Worm (Caenorhabditis elegans) whole organism, late embryonic: Measurements from ENCODE around the gene cif-1.
"Not testable (repeated sequence)": the region's sequence is repeated elsewhere in the genome, so short reads cannot be mapped to it uniquely, and the experiment has no call there.

Source experiments
- C08G9.2 ChIP-seq: sonication (generic microtip); optimal IDR thresholded peaks from 2 replicates; lab custom pipeline; 2016; ENCODE audit warnings: mild to moderate bottlenecking, missing genetic modification characterization, moderate library complexity, missing compliant biosample characterization
- F13H6.1 ChIP-seq: sonication (generic microtip); optimal IDR thresholded peaks from 2 replicates; lab custom pipeline; 2016; ENCODE audit warnings: missing genetic modification characterization, missing compliant biosample characterization
- T23F11.4 ChIP-seq: fragments of 200-800 bp; sonication (Bioruptor generic); optimal IDR thresholded peaks from 2 replicates; lab custom pipeline; 2018; ENCODE audit warnings: mild to moderate bottlenecking, missing genetic modification characterization, missing compliant biosample characterization
- ceh-14 ChIP-seq: sonication (generic microtip); optimal IDR thresholded peaks from 2 replicates; lab custom pipeline; 2016; ENCODE audit warnings: missing genotype, missing genetic modification characterization, missing compliant biosample characterization
- ceh-18 ChIP-seq: sonication (generic microtip); optimal IDR thresholded peaks from 2 replicates; lab custom pipeline; 2016; ENCODE audit warnings: missing genetic modification characterization, missing compliant biosample characterization
- ceh-2 ChIP-seq: sonication (generic microtip); optimal IDR thresholded peaks from 2 replicates; lab custom pipeline; 2016; ENCODE audit warnings: missing genotype, missing genetic modification characterization, missing compliant biosample characterization
- ceh-24 ChIP-seq: sonication (generic microtip); optimal IDR thresholded peaks from 2 replicates; lab custom pipeline; 2016; ENCODE audit warnings: mild to moderate bottlenecking, missing genetic modification characterization, missing compliant biosample characterization
- ceh-30 ChIP-seq: fragments of 150-350 bp; optimal IDR thresholded peaks from 2 replicates; lab custom pipeline; 2014; ENCODE audit warnings: missing biosample characterization, missing genetic modification characterization
- ceh-31 ChIP-seq: sonication (generic microtip); optimal IDR thresholded peaks from 2 replicates; lab custom pipeline; 2016; ENCODE audit warnings: missing genetic modification characterization, missing compliant biosample characterization
- ceh-34 ChIP-seq: sonication (generic microtip); optimal IDR thresholded peaks from 2 replicates; lab custom pipeline; 2016; ENCODE audit warnings: mild to moderate bottlenecking, missing genetic modification characterization, missing compliant biosample characterization
- ceh-45 ChIP-seq: fragments of 200-800 bp; sonication (Bioruptor generic); IDR thresholded peaks from 2 replicates; pipeline ENCODE4 v1.3.6; 2022; ENCODE audit warnings: missing genetic modification reagents, missing genetic modification characterization, missing compliant biosample characterization
- ceh-6 ChIP-seq: fragments of 200-800 bp; sonication (Bioruptor generic); optimal IDR thresholded peaks from 2 replicates; lab custom pipeline; 2018; ENCODE audit warnings: mild to moderate bottlenecking, missing genetic modification characterization, missing compliant biosample characterization
- elt-2 ChIP-seq: sonication (generic microtip); optimal IDR thresholded peaks from 2 replicates; lab custom pipeline; 2016; ENCODE audit warnings: missing genetic modification reagents, missing genetic modification characterization, missing compliant biosample characterization
- elt-4 ChIP-seq: sonication (generic microtip); optimal IDR thresholded peaks from 2 replicates; lab custom pipeline; 2016; ENCODE audit warnings: missing genetic modification characterization, missing compliant biosample characterization
- ets-4 ChIP-seq: sonication (generic microtip); optimal IDR thresholded peaks from 2 replicates; lab custom pipeline; 2016; ENCODE audit warnings: missing genetic modification characterization, missing compliant biosample characterization
- fax-1 ChIP-seq: sonication (generic microtip); optimal IDR thresholded peaks from 2 replicates; lab custom pipeline; 2016; ENCODE audit warnings: missing genotype, missing genetic modification characterization, missing compliant biosample characterization
- hlh-6 ChIP-seq: sonication (generic microtip); optimal IDR thresholded peaks from 2 replicates; lab custom pipeline; 2016; ENCODE audit warnings: missing genotype, missing genetic modification characterization, missing compliant biosample characterization
- hlh-8 ChIP-seq: sonication (generic microtip); optimal IDR thresholded peaks from 2 replicates; lab custom pipeline; 2016; ENCODE audit warnings: missing genotype, missing genetic modification characterization, missing compliant biosample characterization
- lin-11 ChIP-seq: fragments of 200-800 bp; sonication (Bioruptor generic); optimal IDR thresholded peaks from 2 replicates; lab custom pipeline; 2018; ENCODE audit warnings: mild to moderate bottlenecking, missing genetic modification characterization, missing compliant biosample characterization
- madf-2 ChIP-seq: sonication (generic microtip); optimal IDR thresholded peaks from 2 replicates; lab custom pipeline; 2017; ENCODE audit warnings: missing genetic modification characterization, missing compliant biosample characterization
- nfya-1 ChIP-seq: sonication (generic microtip); optimal IDR thresholded peaks from 2 replicates; lab custom pipeline; 2017; ENCODE audit warnings: missing genetic modification characterization, mild to moderate bottlenecking, missing compliant biosample characterization, antibody characterized with exemption, moderate library complexity
- nhr-11 ChIP-seq: fragments of 150-350 bp; optimal IDR thresholded peaks from 2 replicates; lab custom pipeline; 2014; ENCODE audit warnings: missing biosample characterization, missing genetic modification characterization
- ref-2 ChIP-seq: sonication (generic microtip); optimal IDR thresholded peaks from 2 replicates; lab custom pipeline; 2016; ENCODE audit warnings: missing genetic modification characterization, missing compliant biosample characterization
- rnt-1 ChIP-seq: sonication (generic microtip); optimal IDR thresholded peaks from 2 replicates; lab custom pipeline; 2016; ENCODE audit warnings: missing genetic modification characterization, missing compliant biosample characterization
- sox-2 ChIP-seq: fragments of 200-800 bp; sonication (Bioruptor generic); IDR thresholded peaks from 2 replicates; pipeline ENCODE4 v1.3.6; 2022; ENCODE audit warnings: missing genetic modification reagents, missing genetic modification characterization, missing compliant biosample characterization
- sox-4 ChIP-seq: sonication (generic microtip); optimal IDR thresholded peaks from 2 replicates; lab custom pipeline; 2017; ENCODE audit warnings: mild to moderate bottlenecking, missing genetic modification characterization, inconsistent platforms, missing compliant biosample characterization
- tbx-2 ChIP-seq: sonication (generic microtip); optimal IDR thresholded peaks from 2 replicates; lab custom pipeline; 2016; ENCODE audit warnings: missing genetic modification characterization, missing compliant biosample characterization
- tbx-7 ChIP-seq: sonication (generic microtip); optimal IDR thresholded peaks from 2 replicates; lab custom pipeline; 2016; ENCODE audit warnings: missing genotype, missing genetic modification characterization, missing compliant biosample characterization
- unc-3 ChIP-seq, 2 experiments: fragments of 200-800 bp in 1 of 2; sonication (Bioruptor generic) in 1 of 2; sonication (generic microtip) in 1 of 2; conservative IDR thresholded peaks in 1 of 2; optimal IDR thresholded peaks in 1 of 2; 2 replicates each; pipeline versions ENCODE4 v1.3.6 to Lab custom; 2016 to 2022; ENCODE audit warnings: missing compliant biosample characterization in 2 of 2, missing genetic modification characterization in 2 of 2, missing genetic modification reagents in 1 of 2
- unc-42 ChIP-seq: sonication (generic microtip); optimal IDR thresholded peaks from 2 replicates; lab custom pipeline; 2016; ENCODE audit warnings: missing genotype, missing genetic modification characterization, missing compliant biosample characterization
- unc-55 ChIP-seq: sonication (generic microtip); optimal IDR thresholded peaks from 2 replicates; lab custom pipeline; 2017; ENCODE audit warnings: missing biosample characterization, missing genetic modification reagents, missing genetic modification characterization
- unc-86 ChIP-seq: sonication (generic microtip); optimal IDR thresholded peaks from 2 replicates; lab custom pipeline; 2016; ENCODE audit warnings: missing genetic modification characterization, missing compliant biosample characterization

Gene cif-1

DNA sequence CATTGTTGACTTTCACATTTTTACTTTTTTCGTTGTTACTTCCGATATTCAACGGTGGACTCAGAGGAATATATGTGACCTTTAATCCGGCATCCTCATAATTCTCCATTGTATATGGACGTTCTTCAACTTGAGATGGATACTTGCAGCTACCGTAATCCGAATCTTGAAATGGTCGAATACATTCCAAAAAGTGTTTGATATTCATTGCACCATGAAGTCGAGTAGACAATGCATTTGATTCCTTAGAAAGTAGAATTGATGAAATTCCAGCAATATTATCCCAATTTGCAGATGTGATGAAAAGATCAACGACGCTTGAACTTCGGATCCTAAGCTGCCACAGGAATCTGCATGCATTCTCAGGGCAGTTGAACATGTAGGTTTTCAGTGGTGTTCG is 31.9 kb upstream of the cif-1 start:
- TF ChIP-seq fax-1 (tag; lab: Kevin White, UChicago): no peak
- TF ChIP-seq F13H6.1: no peak
- no peak for TF ChIP-seq unc-55 (GFP tag; lab: Kevin White, UChicago)
- no peak for TF ChIP-seq sox-4 (tag; lab: Kevin White, UChicago)
- TF ChIP-seq ceh-30: no peak
- TF ChIP-seq ceh-6 (GFP tag; lab: Kevin White, UChicago): no peak
- no peak for TF ChIP-seq T23F11.4 (GFP tag; lab: Kevin White, UChicago)
- no peak for TF ChIP-seq unc-86
- no peak for TF ChIP-seq ref-2 (tag; lab: Kevin White, UChicago)
- TF ChIP-seq nhr-11 (tag; lab: Kevin White, UChicago): no peak
- TF ChIP-seq ceh-14 (tag; lab: Kevin White, UChicago): no peak
- no peak for TF ChIP-seq tbx-7 (tag; lab: Kevin White, UChicago)
- TF ChIP-seq elt-4 (tag; lab: Kevin White, UChicago): no peak
- TF ChIP-seq unc-42: no peak
- no peak for TF ChIP-seq lin-11
- no peak for TF ChIP-seq rnt-1 (tag; lab: Kevin White, UChicago)
- TF ChIP-seq tbx-2 (tag; lab: Kevin White, UChicago): no peak
- TF ChIP-seq ceh-2 (tag; lab: Kevin White, UChicago): no peak

DNA sequence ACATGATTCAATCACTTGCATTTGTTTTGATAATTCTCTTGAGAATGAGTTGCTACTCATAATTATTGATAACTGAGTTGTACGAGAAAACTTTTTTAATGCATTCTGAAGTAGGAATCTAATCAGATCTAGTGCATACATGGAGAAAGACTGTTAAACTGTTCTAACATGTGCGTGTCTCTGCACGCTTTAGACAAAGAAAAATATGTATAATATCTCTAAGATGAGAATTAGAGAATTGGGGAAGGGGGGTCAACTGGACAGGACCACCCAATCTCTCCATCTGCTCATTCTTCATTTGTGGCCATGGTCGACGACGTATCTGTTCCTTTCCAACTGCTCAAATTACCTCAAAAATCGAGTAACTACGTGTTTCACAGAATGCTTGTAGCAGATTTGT is 26.7 kb upstream of the cif-1 start, which contains the start of gene fbxb-78:
Gene fbxb-78, plus strand, starts transcription at position 301 of the 400 bp plus-strand sequence.
- TF ChIP-seq ceh-31: no peak
- no peak for TF ChIP-seq ets-4
- no peak for TF ChIP-seq C08G9.2 (tag; lab: Kevin White, UChicago)
- no peak for TF ChIP-seq ceh-24
- no peak for TF ChIP-seq hlh-8
- TF ChIP-seq ref-2 (tag; lab: Kevin White, UChicago): no peak
- TF ChIP-seq lin-11: no peak
- no peak for TF ChIP-seq hlh-6 (tag; lab: Kevin White, UChicago)

ce11 chrIV:4727935-4728334 is 17.4 kb upstream of the cif-1 start:
- TF ChIP-seq ceh-34 (tag; lab: Kevin White, UChicago) (peak; percentile 85), ceh-18 (peak; percentile 64), ceh-45 (GFP tag; lab: Robert Waterston, UW) (0 out of 2 replicates have a peak, but pooled peaks have one; percentile 56), F13H6.1 (peak; percentile 28), C08G9.2 (tag; lab: Kevin White, UChicago) (peak; percentile 55), unc-86 (peak; percentile 46), ceh-31 (peak; percentile 79), unc-42 (peak; percentile 58), ets-4 (peak; percentile 21), elt-2 (peak; percentile 37), sox-2 (GFP tag; lab: Robert Waterston, UW) (peak; percentile 13; the same call in 1 of the 2 replicates), unc-3 (GFP tag; conservative IDR thresholded peaks at IDR 0.05; lab: Robert Waterston, UW) (0 out of 2 replicates have a peak, but pooled peaks have one; percentile 36), unc-3 (tag; optimal IDR thresholded peaks at IDR 0.05; lab: Kevin White, UChicago) (peak; percentile 13), ref-2 (tag; lab: Kevin White, UChicago) (peak; percentile 83), tbx-2 (tag; lab: Kevin White, UChicago) (peak; percentile 65), madf-2 (tag; lab: Kevin White, UChicago) (peak; percentile 24), ceh-2 (tag; lab: Kevin White, UChicago) (peak; percentile 47), ceh-14 (tag; lab: Kevin White, UChicago) (peak; percentile 87), nfya-1 (tag; lab: Kevin White, UChicago) (peak; percentile 60)

ce11 chrIV:4725478-4725920 is 14.9 kb upstream of the cif-1 start:
- TF ChIP-seq nfya-1 (tag; lab: Kevin White, UChicago) (peak; percentile 47), ceh-34 (tag; lab: Kevin White, UChicago) (peak; percentile 88), tbx-2 (tag; lab: Kevin White, UChicago) (peak; percentile 52), ceh-45 (GFP tag; lab: Robert Waterston, UW) (peak; percentile 43; the same call in 1 of the 2 replicates), unc-42 (peak; percentile 63), hlh-8 (peak; percentile 40), tbx-7 (tag; lab: Kevin White, UChicago) (peak; percentile 32), ets-4 (peak; percentile 28), ceh-18 (peak; percentile 59), sox-2 (GFP tag; lab: Robert Waterston, UW) (peak; percentile 36; the same call in 1 of the 2 replicates), ceh-14 (tag; lab: Kevin White, UChicago) (peak; percentile 73), elt-2 (peak; percentile 23), C08G9.2 (tag; lab: Kevin White, UChicago) (peak; percentile 2), unc-86 (peak; percentile 27), ref-2 (tag; lab: Kevin White, UChicago) (peak; percentile 96), unc-3 (tag; optimal IDR thresholded peaks at IDR 0.05; lab: Kevin White, UChicago) (peak; percentile 46), ceh-31 (peak; percentile 75)
- TF ChIP-seq unc-3 (GFP tag; conservative IDR thresholded peaks at IDR 0.05; lab: Robert Waterston, UW): not testable (repeated sequence)
